Worm (Caenorhabditis elegans) whole organism, early embryonic: ENCODE measurements around the gene bbln-1.

ENCODE experiments used
- B0310.2 ChIP-seq: sonication (generic microtip); optimal IDR thresholded peaks from 2 replicates; lab custom pipeline; 2016; ENCODE audit warnings: mild to moderate bottlenecking, missing genetic modification characterization, missing compliant biosample characterization
- aly-1 ChIP-seq: sonication (generic microtip); optimal IDR thresholded peaks from 2 replicates; lab custom pipeline; 2016; ENCODE audit warnings: missing genetic modification characterization, missing compliant biosample characterization
- ama-1 ChIP-seq: fragments of 150-350 bp; optimal IDR thresholded peaks from 2 replicates; lab custom pipeline; 2014
- ceh-13 ChIP-seq: fragments of 200-800 bp; sonication (Bioruptor generic); optimal IDR thresholded peaks from 2 replicates; lab custom pipeline; 2018; ENCODE audit warnings: mild to moderate bottlenecking, missing genetic modification characterization, missing compliant biosample characterization
- ceh-36 ChIP-seq: sonication (generic microtip); optimal IDR thresholded peaks from 2 replicates; lab custom pipeline; 2016; ENCODE audit warnings: missing genetic modification characterization, inconsistent platforms, missing compliant biosample characterization
- hnd-1 ChIP-seq: sonication (generic microtip); optimal IDR thresholded peaks from 2 replicates; lab custom pipeline; 2016; ENCODE audit warnings: missing genetic modification characterization, missing compliant biosample characterization
- scrt-1 ChIP-seq: fragments of 200-800 bp; sonication (Bioruptor generic); IDR thresholded peaks from 2 replicates; pipeline ENCODE4 v1.3.6; 2022; ENCODE audit warnings: missing genetic modification characterization, missing compliant biosample characterization
- tra-4 ChIP-seq: sonication (generic microtip); optimal IDR thresholded peaks from 2 replicates; lab custom pipeline; 2017; ENCODE audit warnings: missing genetic modification characterization, missing compliant biosample characterization

- no peak for TF ChIP-seq ama-1 (lab: Kevin White, UChicago)
- no peak for TF ChIP-seq ceh-13 (GFP tag; lab: Kevin White, UChicago)
- TF ChIP-seq tra-4 (tag; lab: Kevin White, UChicago), result no peak
- TF ChIP-seq hnd-1 (tag; lab: Kevin White, UChicago), result no peak
- no peak for TF ChIP-seq B0310.2 (tag; lab: Kevin White, UChicago)
- no peak for TF ChIP-seq aly-1 (tag; lab: Kevin White, UChicago)
- TF ChIP-seq ceh-36 (tag; lab: Kevin White, UChicago), result no peak
- TF ChIP-seq scrt-1 (GFP tag; lab: Robert Waterston, UW), result no peak
Measured at ce11 chrX:3197319-3197718, 45.1 kb upstream of the bbln-1 start.
